Worm (Caenorhabditis elegans) whole organism, midembryonic: ENCODE data around the gene Y40B10A.5.

Experiments
- flt-1 ChIP-seq: fragments of 200-800 bp; sonication (Bioruptor generic); IDR thresholded peaks from 2 replicates; pipeline ENCODE4 v1.3.6; 2022; ENCODE audit warnings: missing genetic modification characterization, missing compliant biosample characterization
- med-1 ChIP-seq: sonication (generic microtip); optimal IDR thresholded peaks from 2 replicates; lab custom pipeline; 2017; ENCODE audit warnings: missing genetic modification characterization, mild to moderate bottlenecking, missing compliant biosample characterization, antibody characterized with exemption, missing genetic modification reagents; ENCODE audit not compliant: insufficient read depth
- ref-1 ChIP-seq: fragments of 200-800 bp; sonication (Bioruptor generic); conservative IDR thresholded peaks from 2 replicates; pipeline ENCODE4 v1.3.6; 2022; ENCODE audit warnings: missing genetic modification reagents, missing genetic modification characterization, missing compliant biosample characterization
- tab-1 ChIP-seq: fragments of 200-800 bp; sonication (Bioruptor generic); IDR thresholded peaks from 2 replicates; pipeline ENCODE4 v1.3.6; 2022; ENCODE audit warnings: missing genetic modification characterization, missing compliant biosample characterization
- ztf-23 ChIP-seq: fragments of 200-800 bp; sonication (Bioruptor generic); IDR thresholded peaks from 2 replicates; pipeline ENCODE4 v1.3.6; 2022; ENCODE audit warnings: missing genetic modification reagents, missing genetic modification characterization, missing compliant biosample characterization

- TF ChIP-seq tab-1 (GFP tag; lab: Robert Waterston, UW) (no peak), flt-1 (no peak), med-1 (GFP tag; lab: Kevin White, UChicago) (no peak), ztf-23 (GFP tag; lab: Robert Waterston, UW) (no peak), ref-1 (GFP tag; lab: Robert Waterston, UW) (no peak)
Observed at ce11 chrV:2008412-2008811, 37.4 kb downstream of the Y40B10A.5 start.
